Worm (Caenorhabditis elegans) whole organism, L4/young adult: ENCODE measurements around the gene B0464.6.

Source experiments
- W03F9.2 ChIP-seq: fragments of 150-350 bp; optimal IDR thresholded peaks from 2 replicates; lab custom pipeline; 2014; ENCODE audit warnings: missing biosample characterization, missing genetic modification characterization
- dao-5 ChIP-seq: sonication (generic microtip); optimal IDR thresholded peaks from 2 replicates; lab custom pipeline; 2016; ENCODE audit warnings: missing genotype, missing genetic modification characterization, moderate library complexity, missing compliant biosample characterization
- him-1 ChIP-seq: sonication (generic microtip); optimal IDR thresholded peaks from 2 replicates; lab custom pipeline; 2016; ENCODE audit warnings: missing genotype, missing genetic modification reagents, missing genetic modification characterization, missing compliant biosample characterization

The B0464.6 gene

DNA sequence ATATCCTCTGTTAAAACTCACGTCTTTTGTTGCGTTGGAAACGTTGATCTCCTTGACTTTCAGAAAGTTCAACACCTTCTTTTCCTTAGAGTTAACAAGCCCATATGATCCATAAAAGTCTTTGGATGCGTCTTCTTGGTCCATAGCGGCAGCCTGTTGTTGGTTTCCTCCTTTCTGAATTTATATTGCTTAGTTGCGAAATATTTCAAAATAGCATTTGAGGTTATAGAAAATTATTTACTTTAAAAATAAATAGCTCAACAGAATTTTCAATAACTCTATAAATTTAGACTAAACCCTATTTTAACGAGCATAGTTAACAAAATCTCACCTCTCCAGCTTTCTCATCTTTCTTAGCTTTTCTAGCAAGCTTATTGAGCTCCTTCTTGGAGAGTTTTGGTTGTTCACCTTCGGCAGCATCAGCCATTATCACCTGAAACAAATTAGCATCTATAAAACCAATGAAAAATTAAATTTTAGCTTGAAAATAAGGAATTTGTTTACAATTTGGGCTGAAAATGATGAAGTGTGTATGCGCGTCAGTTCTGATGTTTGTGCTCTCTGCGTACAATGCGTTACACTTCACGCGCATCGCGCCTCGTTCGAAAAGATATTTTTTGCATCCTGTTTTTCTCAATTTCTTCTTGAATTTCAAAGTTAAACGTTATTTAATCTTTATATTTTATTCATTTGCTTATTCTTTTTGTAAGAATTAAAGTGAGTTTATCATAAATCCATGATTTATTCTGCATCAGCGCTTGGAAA, 25.2 kb upstream of the B0464.6 start, which contains the start of the genes dars-1 and ctr-9:
Gene dars-1 (minus strand): TSS at position 433 of the 765 bp plus-strand sequence.
Gene ctr-9 (plus strand): TSS at position 614 of the 765 bp plus-strand sequence.
- TF ChIP-seq dao-5 (tag; lab: Kevin White, UChicago): no peak
- no peak for TF ChIP-seq him-1 (tag; lab: Kevin White, UChicago)
- TF ChIP-seq W03F9.2 (tag; lab: Kevin White, UChicago): peak; percentile 18

DNA sequence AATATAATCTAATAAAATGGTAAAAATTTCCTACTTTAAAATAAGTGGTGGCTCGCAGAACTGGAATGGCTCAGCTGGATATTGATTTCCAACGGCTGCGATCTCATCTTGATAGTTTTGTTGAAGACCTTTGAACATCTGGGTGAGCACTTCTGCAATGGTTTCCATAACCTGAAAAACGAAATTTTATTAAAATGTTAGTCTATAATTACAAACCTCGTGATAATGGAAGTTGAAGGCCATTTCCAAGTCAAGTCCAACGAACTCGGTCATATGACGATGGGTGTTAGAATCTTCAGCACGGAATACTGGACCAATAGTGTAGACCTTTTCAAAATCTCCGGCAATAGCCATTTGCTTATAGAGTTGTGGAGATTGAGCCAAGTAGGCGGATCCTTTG, 24.0 kb upstream of the B0464.6 start:
- TF ChIP-seq dao-5 (tag; lab: Kevin White, UChicago) (no peak), him-1 (tag; lab: Kevin White, UChicago) (no peak), W03F9.2 (tag; lab: Kevin White, UChicago) (no peak)

DNA sequence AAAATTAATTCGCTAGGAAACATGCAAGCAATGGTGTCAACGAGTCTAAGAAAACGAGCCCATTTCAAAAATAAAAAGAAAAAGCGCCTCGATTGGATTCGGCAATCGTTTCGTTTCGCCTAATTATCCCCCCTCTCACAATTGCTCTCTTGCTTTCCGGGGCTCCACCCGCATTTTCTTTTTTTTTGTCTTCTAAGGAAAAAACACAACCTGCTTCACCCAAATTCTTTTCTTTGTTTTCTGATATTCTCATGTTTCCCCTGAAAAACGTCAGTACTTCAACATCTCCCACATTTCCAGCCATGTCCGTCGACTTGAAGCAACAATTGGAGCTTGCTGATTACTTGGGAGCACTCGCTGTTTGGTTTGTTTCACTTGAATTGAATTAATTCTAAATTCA, 22.7 kb upstream of the B0464.6 start, which contains the start of gene nlp-36:
Gene nlp-36 (plus strand): TSS at position 301 of the 400 bp plus-strand sequence.
- TF ChIP-seq dao-5 (tag; lab: Kevin White, UChicago) (no peak), W03F9.2 (tag; lab: Kevin White, UChicago) (no peak), him-1 (tag; lab: Kevin White, UChicago) (no peak)

DNA sequence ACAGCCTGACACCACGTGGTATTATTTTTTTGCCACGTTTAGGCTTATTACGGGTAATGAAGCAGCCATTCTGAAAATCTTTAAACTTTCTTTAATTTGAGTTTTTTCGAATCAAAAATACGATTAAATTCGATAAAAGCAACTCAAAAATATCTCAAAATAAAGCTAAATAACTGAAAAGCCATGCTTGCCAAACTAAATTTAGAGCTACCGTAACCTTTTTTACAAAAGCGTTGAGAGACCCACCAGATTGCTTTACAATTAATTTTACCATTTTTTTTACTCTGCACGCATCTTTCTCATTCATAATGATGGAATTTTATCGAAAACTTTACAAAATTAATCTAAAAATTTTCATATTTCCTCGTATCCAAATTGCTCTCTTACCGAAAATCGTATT, 22.3 kb upstream of the B0464.6 start:
- TF ChIP-seq dao-5 (tag; lab: Kevin White, UChicago) (no peak), him-1 (tag; lab: Kevin White, UChicago) (no peak), W03F9.2 (tag; lab: Kevin White, UChicago) (no peak)

DNA sequence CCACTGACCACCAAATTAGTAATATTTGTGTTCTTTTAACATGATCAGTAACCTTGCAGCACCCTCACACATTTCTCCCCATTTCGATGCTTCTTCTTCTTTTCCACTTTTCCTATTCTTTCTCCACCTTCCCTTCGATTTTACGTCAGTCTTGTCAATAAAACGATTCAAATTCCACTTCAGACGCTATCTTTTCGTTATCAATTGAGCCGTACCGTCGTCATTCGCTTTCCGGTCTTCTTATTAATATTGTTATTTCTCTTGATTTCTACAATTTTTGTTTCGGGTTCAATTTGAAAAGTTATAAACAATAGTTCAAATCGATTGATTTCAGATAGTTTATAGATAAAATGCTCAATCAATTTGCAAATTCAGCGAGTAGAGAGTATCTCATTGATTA, 21.7 kb upstream of the B0464.6 start:
- no peak for TF ChIP-seq W03F9.2 (tag; lab: Kevin White, UChicago)
- TF ChIP-seq dao-5 (tag; lab: Kevin White, UChicago): no peak
- TF ChIP-seq him-1 (tag; lab: Kevin White, UChicago): no peak

DNA sequence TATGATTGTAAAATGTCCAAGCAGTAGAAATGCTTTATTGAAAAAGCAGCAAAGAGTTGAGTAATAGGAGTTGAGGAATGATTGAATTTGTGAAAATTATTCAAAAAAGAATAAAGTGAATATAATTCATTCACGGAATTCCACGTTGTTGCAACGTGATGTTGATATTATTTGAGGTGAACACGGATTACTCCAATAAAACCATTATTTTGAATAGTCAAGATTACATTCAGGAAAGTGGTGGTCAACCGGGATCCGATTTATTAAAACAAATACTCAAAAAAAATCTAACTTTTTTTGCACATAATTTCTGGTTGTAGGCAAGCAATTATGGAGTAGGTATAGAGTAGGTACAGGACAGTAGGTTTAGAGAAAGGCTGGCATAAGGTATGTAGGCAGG, 19.6 kb upstream of the B0464.6 start, which contains the start of gene bre-3:
Gene bre-3 (minus strand): TSS at position 101 of the 400 bp plus-strand sequence.
- TF ChIP-seq dao-5 (tag; lab: Kevin White, UChicago) (no peak), W03F9.2 (tag; lab: Kevin White, UChicago) (no peak), him-1 (tag; lab: Kevin White, UChicago) (no peak)

DNA sequence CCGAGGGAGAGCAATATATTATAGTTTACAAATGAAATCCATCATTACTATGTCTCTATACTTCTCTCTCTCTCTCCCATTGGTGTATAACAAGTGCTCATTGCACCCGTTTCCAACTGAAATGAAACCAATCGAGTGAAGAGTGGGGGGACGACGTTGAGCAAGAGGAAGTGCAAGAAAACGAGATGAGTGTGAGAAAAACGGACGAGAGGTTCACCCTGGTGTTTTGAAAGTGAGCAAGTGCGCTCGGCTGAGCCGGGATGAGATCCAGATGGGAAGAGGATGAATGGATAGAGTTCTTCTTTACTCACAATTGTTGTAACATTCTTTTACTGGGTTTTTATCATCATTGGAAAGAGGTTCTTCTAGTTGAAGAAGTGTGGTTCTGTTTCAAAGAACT, 18.0 kb upstream of the B0464.6 start:
- TF ChIP-seq him-1 (tag; lab: Kevin White, UChicago): no peak
- no peak for TF ChIP-seq W03F9.2 (tag; lab: Kevin White, UChicago)
- TF ChIP-seq dao-5 (tag; lab: Kevin White, UChicago): no peak

DNA sequence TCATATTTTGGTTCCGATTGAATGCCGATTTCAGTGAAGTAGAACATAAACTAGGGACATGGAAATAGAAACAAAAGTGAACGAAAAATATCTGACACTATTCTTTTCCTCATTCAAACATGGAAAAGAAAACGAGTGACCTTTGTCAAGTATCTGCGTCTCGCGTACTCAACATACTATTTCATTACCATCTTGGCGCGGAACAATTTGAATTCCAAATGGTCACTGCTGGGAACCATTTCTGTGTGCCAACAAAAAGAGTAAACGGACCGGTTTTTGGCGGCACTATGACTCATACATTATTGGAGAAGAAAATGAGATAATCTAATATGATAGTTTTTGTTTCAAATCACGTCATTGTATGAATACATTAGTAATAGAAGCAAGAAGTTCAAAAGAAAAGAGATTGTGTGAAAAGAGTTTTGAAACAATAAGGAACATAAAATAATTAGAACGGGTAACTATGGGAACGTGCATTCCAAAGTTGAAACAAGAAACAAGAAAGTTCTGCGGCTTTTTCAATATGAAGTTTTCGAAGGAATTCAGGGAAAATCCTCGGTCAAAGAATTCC, 16.7 kb upstream of the B0464.6 start:
- TF ChIP-seq him-1 (tag; lab: Kevin White, UChicago) (no peak), dao-5 (tag; lab: Kevin White, UChicago) (no peak)

DNA sequence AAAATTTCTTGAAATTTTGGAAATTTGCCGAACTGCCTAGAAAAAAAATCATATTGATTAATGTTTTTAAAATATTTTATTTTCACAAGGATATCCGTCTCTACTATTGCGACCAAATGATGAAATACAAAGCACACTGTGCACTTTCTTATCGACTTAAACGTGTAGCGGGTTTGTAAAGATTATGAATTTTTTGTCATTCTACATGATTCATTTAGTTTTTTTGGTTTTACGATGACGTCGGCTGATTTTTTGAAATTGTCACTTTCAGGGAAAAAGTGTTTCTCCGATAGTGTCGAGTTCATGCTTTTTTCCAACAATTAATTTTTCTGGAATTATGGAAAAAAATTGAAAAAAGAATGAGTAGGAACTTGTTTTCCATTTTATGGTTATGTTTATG, 10.8 kb upstream of the B0464.6 start:
- TF ChIP-seq W03F9.2 (tag; lab: Kevin White, UChicago) (no peak), him-1 (tag; lab: Kevin White, UChicago) (no peak), dao-5 (tag; lab: Kevin White, UChicago) (no peak)

DNA sequence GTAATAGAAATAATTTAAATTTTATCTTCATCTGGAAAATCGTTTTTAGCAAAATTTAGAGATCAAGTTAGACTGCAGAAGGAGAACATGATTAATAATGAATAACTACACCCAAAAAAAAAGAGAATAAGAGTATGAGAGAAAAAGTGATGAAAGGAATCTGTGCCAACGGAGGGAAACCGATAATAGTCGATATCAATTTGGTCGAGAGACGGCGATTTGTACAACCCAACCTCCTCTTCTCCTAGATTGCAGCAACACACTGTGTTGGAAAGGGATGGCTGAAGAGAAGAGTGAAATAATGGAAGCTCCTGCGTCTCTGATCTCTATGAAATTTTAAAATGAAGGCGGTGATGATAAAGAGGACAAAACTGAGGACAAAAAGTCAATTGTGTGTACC, 8.7 kb upstream of the B0464.6 start:
- TF ChIP-seq him-1 (tag; lab: Kevin White, UChicago): no peak
- TF ChIP-seq W03F9.2 (tag; lab: Kevin White, UChicago): no peak
- no peak for TF ChIP-seq dao-5 (tag; lab: Kevin White, UChicago)

DNA sequence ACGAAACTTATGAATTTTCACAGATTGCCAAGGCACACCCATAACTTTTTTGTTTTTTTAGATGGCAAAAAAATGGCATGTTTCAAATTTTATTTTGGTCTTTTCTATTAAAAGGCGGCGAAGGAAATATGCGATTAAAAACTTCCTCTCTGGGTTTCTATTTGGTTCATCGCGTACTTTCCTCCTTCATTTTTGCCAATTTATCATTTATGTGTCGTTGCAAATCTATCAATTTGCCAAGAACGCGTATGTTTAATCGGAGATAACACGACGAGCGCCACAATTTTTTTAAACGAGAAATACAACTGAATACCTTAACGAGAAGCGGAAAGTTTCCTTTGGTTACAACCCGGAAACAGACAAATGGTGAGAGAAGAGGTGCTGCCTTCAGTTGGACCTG, 6.7 kb upstream of the B0464.6 start:
- TF ChIP-seq dao-5 (tag; lab: Kevin White, UChicago) (no peak), W03F9.2 (tag; lab: Kevin White, UChicago) (no peak), him-1 (tag; lab: Kevin White, UChicago) (no peak)

DNA sequence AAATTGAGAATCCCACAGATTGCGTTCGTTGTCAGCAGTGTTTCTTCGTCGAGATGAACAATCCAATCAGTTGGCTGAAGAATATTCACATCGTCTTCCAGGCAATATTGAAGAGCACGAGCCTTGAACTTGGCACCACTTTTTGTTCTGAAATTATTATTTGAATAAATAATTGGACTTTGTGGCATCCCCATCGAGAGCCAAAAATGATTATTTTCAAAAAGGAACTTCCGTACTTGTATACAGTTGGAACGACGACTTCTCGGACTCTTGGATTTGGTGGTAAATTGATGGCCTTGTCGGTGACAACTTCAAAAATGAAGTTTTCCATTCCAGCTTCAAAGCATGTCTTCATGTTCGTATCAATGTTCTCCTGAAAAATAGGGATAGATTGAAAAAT, 6.2 kb upstream of the B0464.6 start:
- no peak for TF ChIP-seq dao-5 (tag; lab: Kevin White, UChicago)
- TF ChIP-seq him-1 (tag; lab: Kevin White, UChicago): no peak
- no peak for TF ChIP-seq W03F9.2 (tag; lab: Kevin White, UChicago)

DNA sequence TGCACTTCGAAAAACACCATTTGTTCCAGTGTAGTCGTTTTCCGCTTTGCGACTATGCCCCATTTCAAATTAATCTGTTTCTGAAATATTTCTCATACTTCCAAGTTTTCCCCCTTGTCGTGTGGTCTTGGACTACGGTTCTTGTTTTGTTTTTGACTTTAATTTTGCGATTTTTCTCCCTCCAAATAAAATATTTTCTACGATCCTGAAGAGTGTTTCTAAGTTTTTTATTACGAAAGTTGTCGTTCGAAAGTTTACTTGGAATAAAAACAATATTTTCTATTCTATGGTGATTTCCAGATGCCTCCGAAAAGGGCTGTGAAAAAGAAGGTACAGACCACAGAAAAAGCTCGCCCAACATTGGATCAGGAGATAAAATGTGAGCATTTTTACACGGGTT, 2.1 kb upstream of the B0464.6 start, which contains the start of gene tag-342:
Gene tag-342 (plus strand): TSS at position 301 of the 400 bp plus-strand sequence.
- TF ChIP-seq him-1 (tag; lab: Kevin White, UChicago): no peak
- TF ChIP-seq dao-5 (tag; lab: Kevin White, UChicago): no peak
- TF ChIP-seq W03F9.2 (tag; lab: Kevin White, UChicago): no peak
